Worm (Caenorhabditis elegans): ENCODE results near the gene bbs-2.

bbs-2 gene

ce11 chrIV:7954006-7954405, 20.2 kb downstream of the bbs-2 start:
- TF ChIP-seq sma-3 (GFP tag; optimal IDR thresholded peaks at IDR 0.05) (no peak), elt-3 (tag; optimal IDR thresholded peaks at IDR 0.05) (no peak), ceh-16 (tag; optimal IDR thresholded peaks at IDR 0.05) (no peak), nhr-21 (tag; optimal IDR thresholded peaks at IDR 0.05) (no peak), gmeb-1 (tag; optimal IDR thresholded peaks at IDR 0.05) (no peak), lin-39 (tag; optimal IDR thresholded peaks at IDR 0.05) (no peak), C34F6.9 (tag; optimal IDR thresholded peaks at IDR 0.05) (no peak), nhr-23 (tag; optimal IDR thresholded peaks at IDR 0.05) (no peak), mdl-1 (tag; optimal IDR thresholded peaks at IDR 0.05) (no peak), lin-11 (tag; optimal IDR thresholded peaks at IDR 0.05) (no peak), F13H6.1 (tag; optimal IDR thresholded peaks at IDR 0.05) (no peak), dmd-4 (tag; optimal IDR thresholded peaks at IDR 0.05) (no peak), fos-1 (tag; optimal IDR thresholded peaks at IDR 0.05) (no peak), elt-1 (tag; optimal IDR thresholded peaks at IDR 0.05) (no peak)

- TF ChIP-seq nhr-237 (tag; optimal IDR thresholded peaks at IDR 0.05), result no peak
- TF ChIP-seq lsy-2 (tag; optimal IDR thresholded peaks at IDR 0.05), result no peak
- TF ChIP-seq lin-39 (tag; optimal IDR thresholded peaks at IDR 0.05), result no peak
- no peak for TF ChIP-seq fos-1 (tag; optimal IDR thresholded peaks at IDR 0.05)
- no peak for TF ChIP-seq nhr-25 (tag; optimal IDR thresholded peaks at IDR 0.05)
- TF ChIP-seq ZK546.5 (tag; optimal IDR thresholded peaks at IDR 0.05), result no peak
Measured at ce11 chrIV:7955849-7956248, 22.0 kb downstream of the bbs-2 start, which contains the start of gene ceh-19. TSS of gene ceh-19 (minus strand) at chrIV:7955949.

- TF ChIP-seq unc-39 (tag; optimal IDR thresholded peaks at IDR 0.05) (no peak), nhr-10 (tag; optimal IDR thresholded peaks at IDR 0.05) (no peak), nhr-23 (tag; optimal IDR thresholded peaks at IDR 0.05) (no peak), lin-13 (GFP tag; optimal IDR thresholded peaks at IDR 0.05) (no peak), lin-39 (tag; optimal IDR thresholded peaks at IDR 0.05) (no peak), F13H6.1 (tag; optimal IDR thresholded peaks at IDR 0.05) (no peak), nhr-237 (tag; optimal IDR thresholded peaks at IDR 0.05) (no peak), unc-62 (GFP tag; optimal IDR thresholded peaks at IDR 0.05) (no peak), nhr-129 (tag; optimal IDR thresholded peaks at IDR 0.05) (no peak), ama-1 (optimal IDR thresholded peaks at IDR 0.05) (no peak), alr-1 (tag; optimal IDR thresholded peaks at IDR 0.05) (no peak), nhr-12 (tag; optimal IDR thresholded peaks at IDR 0.05) (no peak)
Measured at ce11 chrIV:7956643-7957317, 22.9 kb downstream of the bbs-2 start, which contains the start of gene csr-1. TSS of gene csr-1 (plus strand) at chrIV:7957267.

DNA sequence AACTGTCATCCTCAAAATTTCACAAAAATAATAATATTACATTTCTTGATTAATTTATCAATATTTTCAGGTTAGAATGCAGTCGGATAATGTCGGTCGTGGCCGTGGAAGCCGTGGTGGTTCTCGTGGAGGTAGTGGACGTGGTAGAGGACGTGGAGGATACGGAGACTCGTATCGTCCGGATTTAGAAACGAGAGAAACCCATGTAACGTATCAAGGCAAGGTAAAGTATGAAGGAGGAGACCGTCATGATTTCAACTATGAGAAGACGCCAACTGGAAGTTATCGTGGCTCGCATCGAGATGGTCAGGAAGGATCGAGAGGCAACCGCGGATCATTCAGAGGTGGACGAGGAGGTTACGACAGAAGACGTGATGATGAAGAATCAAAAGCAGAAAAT, 23.7 kb downstream of the bbs-2 start, which contains the start of gene frpr-10:
frpr-10 (plus strand) TSS at position 301 of the 400 bp plus-strand sequence.
- TF ChIP-seq crh-2 (tag; optimal IDR thresholded peaks at IDR 0.05) (no peak), lsy-2 (tag; optimal IDR thresholded peaks at IDR 0.05) (no peak), nhr-10 (tag; optimal IDR thresholded peaks at IDR 0.05) (no peak), alr-1 (tag; optimal IDR thresholded peaks at IDR 0.05) (no peak), elt-3 (tag; optimal IDR thresholded peaks at IDR 0.05) (no peak), nhr-237 (tag; optimal IDR thresholded peaks at IDR 0.05) (no peak), peb-1 (tag; optimal IDR thresholded peaks at IDR 0.05) (no peak), snpc-4 (tag; optimal IDR thresholded peaks at IDR 0.05) (no peak), blmp-1 (tag; optimal IDR thresholded peaks at IDR 0.05; ENCODE audit: insufficient read depth) (no peak), R02D3.7 (tag; optimal IDR thresholded peaks at IDR 0.05) (no peak), lin-13 (GFP tag; optimal IDR thresholded peaks at IDR 0.05) (no peak), ztf-4 (tag; optimal IDR thresholded peaks at IDR 0.05) (no peak), gmeb-1 (tag; optimal IDR thresholded peaks at IDR 0.05) (no peak), egl-27 (tag; optimal IDR thresholded peaks at IDR 0.05) (no peak)

ce11 chrIV:7958092-7958491, 24.3 kb downstream of the bbs-2 start:
- TF ChIP-seq blmp-1 (tag; optimal IDR thresholded peaks at IDR 0.05; ENCODE audit: insufficient read depth), result no peak
- TF ChIP-seq R02D3.7 (tag; optimal IDR thresholded peaks at IDR 0.05), result no peak
- TF ChIP-seq nhr-11 (tag; optimal IDR thresholded peaks at IDR 0.05), result no peak
- no peak for TF ChIP-seq nhr-10 (tag; optimal IDR thresholded peaks at IDR 0.05)
- no peak for TF ChIP-seq unc-55 (GFP tag; optimal IDR thresholded peaks at IDR 0.05)
- TF ChIP-seq zag-1 (tag; optimal IDR thresholded peaks at IDR 0.05), result no peak
- no peak for TF ChIP-seq peb-1 (tag; optimal IDR thresholded peaks at IDR 0.05)
